Fruit fly (Drosophila melanogaster): Measurements from ENCODE around the gene CG10352.

Gene CG10352

dm6 chrX:11915154-11915593 is 38.2 kb upstream of the CG10352 start (continued):
- TF ChIP-seq CG4617 (GFP tag; optimal IDR thresholded peaks at IDR 0.05; ENCODE audit: borderline replicate concordance): peak; percentile 25
- no peak for TF ChIP-seq cg (GFP tag; optimal IDR thresholded peaks at IDR 0.05)
- TF ChIP-seq CG14050 (GFP tag; IDR thresholded peaks at IDR 0.05): peak; percentile 78
- peak; percentile 15; the same call in 1 of the 2 replicates for TF ChIP-seq CG1024 (GFP tag; IDR thresholded peaks at IDR 0.05)
- peak; percentile 28 for TF ChIP-seq CTCF (GFP tag; optimal IDR thresholded peaks at IDR 0.05)
- TF ChIP-seq CG11504 (tag; optimal IDR thresholded peaks at IDR 0.05): peak; percentile 93
- peak; percentile 93 for TF ChIP-seq Ssrp (tag; optimal IDR thresholded peaks at IDR 0.05)
- TF ChIP-seq CG2678 (tag; optimal IDR thresholded peaks at IDR 0.05): peak; percentile 95
- TF ChIP-seq exex (tag; optimal IDR thresholded peaks at IDR 0.05): peak; percentile 67
- no peak for TF ChIP-seq Dp (GFP tag; optimal IDR thresholded peaks at IDR 0.05)
- TF ChIP-seq unc-4 (GFP tag; IDR thresholded peaks at IDR 0.05; ENCODE audit: partially characterized antibody): no peak
- peak; percentile 25 for TF ChIP-seq CG3995 (GFP tag; optimal IDR thresholded peaks at IDR 0.05)
- peak; percentile 80 for TF ChIP-seq CG8281 (tag; optimal IDR thresholded peaks at IDR 0.05)
- no peak for TF ChIP-seq Scr (GFP tag; IDR thresholded peaks at IDR 0.05; ENCODE audit: partially characterized antibody)
- peak; percentile 44 for TF ChIP-seq CG18764 (GFP tag; optimal IDR thresholded peaks at IDR 0.05)
- no peak for TF ChIP-seq CG8944 (GFP tag; optimal IDR thresholded peaks at IDR 0.05)
- no peak for TF ChIP-seq Mes4 (GFP tag; optimal IDR thresholded peaks at IDR 0.05)
- peak in 1 of 3 experiments; percentile 95 for TF ChIP-seq lola (GFP tag; optimal IDR thresholded peaks at IDR 0.05)
- no peak for TF ChIP-seq chm (GFP tag; IDR thresholded peaks at IDR 0.05)
- TF ChIP-seq crp (GFP tag; optimal IDR thresholded peaks at IDR 0.05): peak in 1 of 2 experiments; percentile 40
- TF ChIP-seq Antp (GFP tag; optimal IDR thresholded peaks at IDR 0.05): no peak
- peak; percentile 71; the same call in 2 of the 3 replicates for TF ChIP-seq CG11560 (tag; IDR thresholded peaks at IDR 0.05)
- peak; percentile 87 for TF ChIP-seq Hmr (GFP tag; optimal IDR thresholded peaks at IDR 0.05)
- TF ChIP-seq caup (GFP tag; optimal IDR thresholded peaks at IDR 0.05; ENCODE audit: severe bottlenecking): peak; percentile 86
- TF ChIP-seq CG10959 (GFP tag; IDR thresholded peaks at IDR 0.05): peak; percentile 73
- peak; percentile 90 for TF ChIP-seq D19A (tag; optimal IDR thresholded peaks at IDR 0.05)
- TF ChIP-seq CG6765 (GFP tag; optimal IDR thresholded peaks at IDR 0.05): peak; percentile 84
- TF ChIP-seq ato (GFP tag; IDR thresholded peaks at IDR 0.05; ENCODE audit: partially characterized antibody): no peak
- no peak for TF ChIP-seq Hsf (GFP tag; optimal IDR thresholded peaks at IDR 0.05)
- peak; percentile 96 for TF ChIP-seq CG18262 (tag; optimal IDR thresholded peaks at IDR 0.05)
- peak; percentile 87 for TF ChIP-seq CG7357 (GFP tag; IDR thresholded peaks at IDR 0.05)
- TF ChIP-seq CG6272 (GFP tag; IDR thresholded peaks at IDR 0.05): peak; percentile 80
- no peak for TF ChIP-seq pita (GFP tag; optimal IDR thresholded peaks at IDR 0.05)
- TF ChIP-seq fd64A (GFP tag; optimal IDR thresholded peaks at IDR 0.05): peak; percentile 23
- TF ChIP-seq nmo (GFP tag; optimal IDR thresholded peaks at IDR 0.05): peak; percentile 96
- peak; percentile 74; the same call in 2 of the 3 replicates for TF ChIP-seq ken (GFP tag; IDR thresholded peaks at IDR 0.05)
- peak; percentile 74 for TF ChIP-seq CG10431 (GFP tag; optimal IDR thresholded peaks at IDR 0.05)
- peak; percentile 71 for TF ChIP-seq dan (GFP tag; IDR thresholded peaks at IDR 0.05)
- peak; percentile 87 for TF ChIP-seq zfh1 (GFP tag; IDR thresholded peaks at IDR 0.05)
- peak; percentile 74 for TF ChIP-seq Ada2b (GFP tag; IDR thresholded peaks at IDR 0.05)
- TF ChIP-seq CG9215 (GFP tag; IDR thresholded peaks at IDR 0.05): peak; percentile 84
- TF ChIP-seq zfh2 (GFP tag; optimal IDR thresholded peaks at IDR 0.05): peak; percentile 6
- peak; percentile 79 for TF ChIP-seq CG1602 (GFP tag; optimal IDR thresholded peaks at IDR 0.05)
- TF ChIP-seq HLH54F (GFP tag; optimal IDR thresholded peaks at IDR 0.05): no peak
- peak; percentile 16 for TF ChIP-seq pnt (GFP tag; optimal IDR thresholded peaks at IDR 0.05)
- TF ChIP-seq fd3F (GFP tag; optimal IDR thresholded peaks at IDR 0.05): peak; percentile 85
- TF ChIP-seq Atf6 (GFP tag; IDR thresholded peaks at IDR 0.05): peak; percentile 83
- no peak for TF ChIP-seq Dfd (GFP tag; optimal IDR thresholded peaks at IDR 0.05)
- no peak for TF ChIP-seq Bgb (GFP tag; IDR thresholded peaks at IDR 0.05; ENCODE audit: partially characterized antibody)
- TF ChIP-seq eve (GFP tag; optimal IDR thresholded peaks at IDR 0.05): peak in 1 of 2 experiments; percentile 58
- peak; percentile 69 for TF ChIP-seq CG12104 (GFP tag; optimal IDR thresholded peaks at IDR 0.05)

Measured in whole organism, embryonic.